Worm (Caenorhabditis elegans): ENCODE data around the gene T12A7.2.

DNA sequence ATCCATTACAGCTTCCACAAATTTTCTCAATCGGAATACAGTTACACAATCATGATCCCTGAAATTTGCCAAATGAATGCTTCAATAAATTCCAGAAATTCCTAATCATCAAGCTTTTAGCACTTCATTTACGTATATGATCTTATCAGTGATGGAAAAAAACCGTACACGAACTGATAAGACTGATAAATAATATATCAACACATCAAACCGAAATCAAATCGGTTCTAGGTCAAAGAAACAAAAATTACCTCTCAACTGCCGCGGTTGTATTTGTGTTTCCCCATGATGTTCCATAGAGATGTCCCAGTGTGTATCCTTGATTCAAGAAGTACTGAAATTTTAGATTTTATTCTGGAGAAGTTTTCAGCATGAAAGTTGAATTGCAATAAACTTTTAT lies 10.2 kb upstream of the T12A7.2 start:
- TF ChIP-seq nhr-77 (tag; optimal IDR thresholded peaks at IDR 0.05) (no peak), egl-27 (tag; optimal IDR thresholded peaks at IDR 0.05) (no peak), mbf-1 (tag; optimal IDR thresholded peaks at IDR 0.05) (no peak), unc-62 (GFP tag; optimal IDR thresholded peaks at IDR 0.05) (no peak), unc-39 (tag; optimal IDR thresholded peaks at IDR 0.05) (no peak), nhr-237 (tag; optimal IDR thresholded peaks at IDR 0.05) (no peak), lin-13 (GFP tag; optimal IDR thresholded peaks at IDR 0.05) (no peak), mdl-1 (tag; optimal IDR thresholded peaks at IDR 0.05) (no peak), ztf-4 (tag; optimal IDR thresholded peaks at IDR 0.05) (no peak)

All from whole organism, L2 larva.